Worm (Caenorhabditis elegans) whole organism, early embryonic: ENCODE measurements around the gene srd-55.

Experiments used
- B0310.2 ChIP-seq: sonication (generic microtip); optimal IDR thresholded peaks from 2 replicates; lab custom pipeline; 2016; ENCODE audit warnings: mild to moderate bottlenecking, missing genetic modification characterization, missing compliant biosample characterization
- F13C5.2 ChIP-seq: sonication (generic microtip); optimal IDR thresholded peaks from 2 replicates; lab custom pipeline; 2017; ENCODE audit warnings: mild to moderate bottlenecking, missing genetic modification characterization, inconsistent platforms, missing compliant biosample characterization
- aly-1 ChIP-seq: sonication (generic microtip); optimal IDR thresholded peaks from 2 replicates; lab custom pipeline; 2016; ENCODE audit warnings: missing genetic modification characterization, missing compliant biosample characterization
- ama-1 ChIP-seq: fragments of 150-350 bp; optimal IDR thresholded peaks from 2 replicates; lab custom pipeline; 2014
- ceh-13 ChIP-seq: fragments of 200-800 bp; sonication (Bioruptor generic); optimal IDR thresholded peaks from 2 replicates; lab custom pipeline; 2018; ENCODE audit warnings: mild to moderate bottlenecking, missing genetic modification characterization, missing compliant biosample characterization
- ceh-36 ChIP-seq: sonication (generic microtip); optimal IDR thresholded peaks from 2 replicates; lab custom pipeline; 2016; ENCODE audit warnings: missing genetic modification characterization, inconsistent platforms, missing compliant biosample characterization
- ets-7 ChIP-seq: sonication (generic microtip); optimal IDR thresholded peaks from 2 replicates; lab custom pipeline; 2016; ENCODE audit warnings: missing genotype, missing genetic modification characterization, missing compliant biosample characterization
- flt-1 ChIP-seq: fragments of 200-800 bp; sonication (Bioruptor generic); IDR thresholded peaks from 2 replicates; pipeline ENCODE4 v1.3.6; 2022; ENCODE audit warnings: missing genetic modification characterization, missing compliant biosample characterization
- hmbx-1 ChIP-seq: sonication (generic microtip); optimal IDR thresholded peaks from 2 replicates; lab custom pipeline; 2016; ENCODE audit warnings: mild to moderate bottlenecking, missing genetic modification characterization, missing compliant biosample characterization
- hmg-4 ChIP-seq: fragments of 200-800 bp; sonication (Bioruptor generic); optimal IDR thresholded peaks from 2 replicates; lab custom pipeline; 2018; ENCODE audit warnings: mild to moderate bottlenecking, missing genetic modification characterization, missing compliant biosample characterization
- hnd-1 ChIP-seq: sonication (generic microtip); optimal IDR thresholded peaks from 2 replicates; lab custom pipeline; 2016; ENCODE audit warnings: missing genetic modification characterization, missing compliant biosample characterization
- pes-1 ChIP-seq: fragments of 200-800 bp; sonication (Bioruptor generic); IDR thresholded peaks from 2 replicates; pipeline ENCODE4 v1.3.6; 2022; ENCODE audit warnings: missing genetic modification reagents, missing genetic modification characterization, missing compliant biosample characterization
- scrt-1 ChIP-seq: fragments of 200-800 bp; sonication (Bioruptor generic); IDR thresholded peaks from 2 replicates; pipeline ENCODE4 v1.3.6; 2022; ENCODE audit warnings: missing genetic modification characterization, missing compliant biosample characterization
- sea-1 ChIP-seq: fragments of 200-800 bp; sonication (Bioruptor generic); conservative IDR thresholded peaks from 2 replicates; pipeline ENCODE4 v1.3.6; 2022; ENCODE audit warnings: missing genetic modification characterization, missing compliant biosample characterization
- tbx-11 ChIP-seq: fragments of 200-800 bp; sonication (Bioruptor generic); IDR thresholded peaks from 2 replicates; pipeline ENCODE4 v1.3.6; 2022; ENCODE audit warnings: missing genetic modification characterization, missing compliant biosample characterization
- tbx-37 ChIP-seq: fragments of 200-800 bp; sonication (Bioruptor generic); conservative IDR thresholded peaks from 2 replicates; pipeline ENCODE4 v1.3.6; 2022; ENCODE audit warnings: missing genetic modification reagents, missing genetic modification characterization, missing compliant biosample characterization
- tra-4 ChIP-seq: sonication (generic microtip); optimal IDR thresholded peaks from 2 replicates; lab custom pipeline; 2017; ENCODE audit warnings: missing genetic modification characterization, missing compliant biosample characterization

srd-55 gene

DNA sequence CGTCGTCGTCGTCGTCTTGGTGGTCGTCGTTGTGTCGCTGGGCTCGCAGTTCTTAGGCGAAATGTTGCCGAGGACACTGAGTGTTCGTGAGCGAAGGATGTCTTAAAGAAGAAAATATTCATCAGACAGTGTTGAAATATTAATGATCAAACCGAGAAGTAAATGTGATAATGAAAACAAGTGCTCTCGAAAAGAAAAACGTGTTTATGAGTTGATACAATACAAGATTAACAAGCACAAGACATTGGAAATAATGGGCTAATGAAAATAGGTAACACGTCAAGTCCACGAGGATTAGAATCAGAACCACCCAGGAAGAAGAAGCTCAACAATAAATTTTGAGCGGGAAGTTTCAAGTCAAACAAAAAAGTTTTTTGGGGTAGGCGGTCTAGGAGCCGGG lies 3.6 kb downstream of the srd-55 start, which contains the start of gene K02A2.5:
TSS of gene K02A2.5 (minus strand) at position 101 of the 400 bp plus-strand sequence.
- no peak for TF ChIP-seq tbx-11
- no peak for TF ChIP-seq pes-1 (GFP tag; lab: Robert Waterston, UW)
- no peak for TF ChIP-seq ceh-13
- no peak for TF ChIP-seq ets-7
- TF ChIP-seq hmg-4 (GFP tag; lab: Kevin White, UChicago): no peak
- TF ChIP-seq B0310.2 (tag; lab: Kevin White, UChicago): no peak
- no peak for TF ChIP-seq ama-1 (lab: Kevin White, UChicago)
- no peak for TF ChIP-seq hnd-1 (tag; lab: Kevin White, UChicago)
- TF ChIP-seq flt-1 (GFP tag; lab: Robert Waterston, UW): no peak
- TF ChIP-seq tra-4 (tag; lab: Kevin White, UChicago): no peak
- no peak for TF ChIP-seq ceh-36 (tag; lab: Kevin White, UChicago)
- TF ChIP-seq hmbx-1: no peak
- TF ChIP-seq tbx-37: no peak
- no peak for TF ChIP-seq F13C5.2 (tag; lab: Kevin White, UChicago)
- no peak for TF ChIP-seq scrt-1 (GFP tag; lab: Robert Waterston, UW)
- no peak for TF ChIP-seq aly-1 (tag; lab: Kevin White, UChicago)
- TF ChIP-seq sea-1 (GFP tag; lab: Robert Waterston, UW): no peak

- TF ChIP-seq B0310.2 (tag; lab: Kevin White, UChicago) (no peak), ama-1 (lab: Kevin White, UChicago) (no peak), pes-1 (GFP tag; lab: Robert Waterston, UW) (no peak), hmbx-1 (no peak), tra-4 (tag; lab: Kevin White, UChicago) (no peak), scrt-1 (GFP tag; lab: Robert Waterston, UW) (no peak), hmg-4 (GFP tag; lab: Kevin White, UChicago) (no peak), hnd-1 (tag; lab: Kevin White, UChicago) (no peak), tbx-37 (no peak), tbx-11 (no peak), flt-1 (GFP tag; lab: Robert Waterston, UW) (no peak), ets-7 (no peak), sea-1 (GFP tag; lab: Robert Waterston, UW) (no peak), F13C5.2 (tag; lab: Kevin White, UChicago) (no peak), aly-1 (tag; lab: Kevin White, UChicago) (no peak)
These were observed 5.0 kb downstream of the srd-55 start for ce11 chrII:7413275-7413674.

DNA sequence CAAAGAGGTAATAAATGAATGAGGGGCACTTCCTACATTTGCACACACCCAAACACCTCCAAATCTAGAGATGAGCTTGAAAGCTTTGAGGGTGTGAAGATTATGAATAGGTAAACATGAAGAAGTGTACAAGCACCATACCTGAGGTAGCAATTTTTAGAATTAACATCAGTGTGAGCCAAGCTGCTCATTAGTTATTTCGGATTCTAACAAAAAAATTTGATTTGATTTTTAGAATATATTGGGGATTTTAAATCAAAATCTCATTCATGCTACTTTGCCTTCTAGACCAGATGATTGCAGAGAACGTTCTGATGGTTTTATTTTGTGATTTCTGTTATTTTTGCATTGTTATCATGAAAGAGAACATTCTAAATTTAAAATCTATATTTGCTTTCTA lies 5.5 kb downstream of the srd-55 start:
- TF ChIP-seq pes-1 (GFP tag; lab: Robert Waterston, UW) (no peak), hmbx-1 (no peak), tra-4 (tag; lab: Kevin White, UChicago) (no peak), aly-1 (tag; lab: Kevin White, UChicago) (no peak), sea-1 (GFP tag; lab: Robert Waterston, UW) (no peak), scrt-1 (GFP tag; lab: Robert Waterston, UW) (no peak), ceh-13 (no peak), F13C5.2 (tag; lab: Kevin White, UChicago) (no peak), ama-1 (lab: Kevin White, UChicago) (no peak), ceh-36 (tag; lab: Kevin White, UChicago) (no peak), ets-7 (no peak), hnd-1 (tag; lab: Kevin White, UChicago) (no peak), tbx-37 (no peak), flt-1 (GFP tag; lab: Robert Waterston, UW) (no peak), hmg-4 (GFP tag; lab: Kevin White, UChicago) (no peak), B0310.2 (tag; lab: Kevin White, UChicago) (no peak), tbx-11 (no peak)

- TF ChIP-seq ama-1 (lab: Kevin White, UChicago) (no peak), tra-4 (tag; lab: Kevin White, UChicago) (no peak)
These were observed 11.3 kb downstream of the srd-55 start for ce11 chrII:7419563-7419962.

ce11 chrII:7420157-7420556 lies 11.9 kb downstream of the srd-55 start:
- TF ChIP-seq ama-1 (lab: Kevin White, UChicago) (no peak), hnd-1 (tag; lab: Kevin White, UChicago) (no peak), tbx-11 (no peak), B0310.2 (tag; lab: Kevin White, UChicago) (no peak)

DNA sequence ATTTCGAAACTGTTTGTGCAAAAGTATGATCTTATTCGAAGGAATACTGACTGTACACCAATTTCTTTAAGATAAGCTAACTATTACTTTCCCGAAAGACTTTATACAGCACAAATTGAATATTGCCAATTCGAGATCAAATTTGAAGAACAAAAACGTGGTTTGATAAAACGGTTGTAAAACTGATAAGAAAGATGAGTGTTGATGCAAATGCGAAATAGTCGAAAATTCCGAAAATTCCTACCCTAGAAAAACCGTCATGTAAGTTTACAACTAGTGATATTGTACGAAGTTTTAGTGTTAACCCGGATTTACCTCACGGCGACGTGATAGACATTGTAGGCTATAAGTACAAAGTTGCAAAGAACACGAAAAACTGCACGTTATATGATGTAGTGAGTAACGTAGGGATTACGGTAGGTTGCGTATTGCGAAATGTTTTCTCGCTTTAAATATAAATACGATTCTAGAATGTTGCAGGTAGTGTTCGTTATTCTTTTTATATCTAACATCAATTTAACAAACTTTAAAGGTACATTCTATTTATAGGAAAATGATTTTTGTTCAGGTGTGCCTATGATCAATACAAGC lies 12.6 kb downstream of the srd-55 start:
- no peak for TF ChIP-seq B0310.2 (tag; lab: Kevin White, UChicago)

- TF ChIP-seq ets-7 (no peak), hmbx-1 (no peak), sea-1 (GFP tag; lab: Robert Waterston, UW) (no peak), ceh-13 (no peak), hnd-1 (tag; lab: Kevin White, UChicago) (no peak), scrt-1 (GFP tag; lab: Robert Waterston, UW) (no peak), tbx-11 (no peak), ama-1 (lab: Kevin White, UChicago) (no peak), aly-1 (tag; lab: Kevin White, UChicago) (no peak), ceh-36 (tag; lab: Kevin White, UChicago) (no peak), pes-1 (GFP tag; lab: Robert Waterston, UW) (no peak), B0310.2 (tag; lab: Kevin White, UChicago) (no peak), tra-4 (tag; lab: Kevin White, UChicago) (no peak), F13C5.2 (tag; lab: Kevin White, UChicago) (no peak)
These were observed 24.0 kb downstream of the srd-55 start, which contains the start of gene srd-54 for ce11 chrII:7432327-7432726. Gene srd-54 (plus strand): TSS chrII:7432627.

- no peak for TF ChIP-seq flt-1 (GFP tag; lab: Robert Waterston, UW)
- no peak for TF ChIP-seq tra-4 (tag; lab: Kevin White, UChicago)
- TF ChIP-seq ceh-36 (tag; lab: Kevin White, UChicago): no peak
- TF ChIP-seq aly-1 (tag; lab: Kevin White, UChicago): no peak
- no peak for TF ChIP-seq hnd-1 (tag; lab: Kevin White, UChicago)
- no peak for TF ChIP-seq ama-1 (lab: Kevin White, UChicago)
- TF ChIP-seq ets-7: no peak
- no peak for TF ChIP-seq tbx-37
- no peak for TF ChIP-seq B0310.2 (tag; lab: Kevin White, UChicago)
- TF ChIP-seq hmg-4 (GFP tag; lab: Kevin White, UChicago): no peak
These were observed 25.9 kb downstream of the srd-55 start, which contains the start of gene kcc-3 for ce11 chrII:7434182-7434581. Gene kcc-3 (minus strand): TSS chrII:7434282.
